Worm (Caenorhabditis elegans) whole organism, young adult: Measurements from ENCODE around the gene W09C2.10.

Source experiments
- B0261.1 ChIP-seq: sonication (generic microtip); optimal IDR thresholded peaks from 2 replicates; lab custom pipeline; 2016; ENCODE audit warnings: mild to moderate bottlenecking, missing genetic modification characterization, moderate library complexity, missing compliant biosample characterization
- B0336.3 ChIP-seq: fragments of 200-800 bp; sonication (Bioruptor generic); IDR thresholded peaks from 2 replicates; pipeline ENCODE4 v1.3.6; 2022; ENCODE audit warnings: missing genetic modification characterization, missing compliant biosample characterization
- D2030.7 ChIP-seq: fragments of 200-800 bp; sonication (Bioruptor generic); IDR thresholded peaks from 2 replicates; pipeline ENCODE4 v1.3.6; 2022; ENCODE audit warnings: missing genetic modification reagents, missing genetic modification characterization, missing compliant biosample characterization
- F10E7.11 ChIP-seq: sonication (generic microtip); optimal IDR thresholded peaks from 2 replicates; lab custom pipeline; 2017; ENCODE audit warnings: mild to moderate bottlenecking, missing genetic modification characterization, moderate library complexity, missing compliant biosample characterization
- F23B12.7 ChIP-seq: sonication (generic microtip); optimal IDR thresholded peaks from 2 replicates; lab custom pipeline; 2017; ENCODE audit warnings: missing genetic modification characterization, mild to moderate bottlenecking, missing compliant biosample characterization, antibody characterized with exemption, moderate library complexity; ENCODE audit not compliant: insufficient read depth
- F33H1.4 ChIP-seq: fragments of 200-800 bp; sonication (Bioruptor generic); IDR thresholded peaks from 2 replicates; pipeline ENCODE4 v1.3.6; 2022; ENCODE audit warnings: missing genetic modification reagents, missing genetic modification characterization, missing compliant biosample characterization
- F37B4.10 ChIP-seq: fragments of 200-800 bp; sonication (Bioruptor generic); IDR thresholded peaks from 2 replicates; pipeline ENCODE4 v1.3.6; 2022; ENCODE audit warnings: missing genetic modification characterization, missing compliant biosample characterization
- Y53G8AR.9 ChIP-seq: fragments of 200-800 bp; sonication (Bioruptor generic); conservative IDR thresholded peaks from 2 replicates; pipeline ENCODE4 v1.3.6; 2022; ENCODE audit warnings: missing genetic modification reagents, missing genetic modification characterization, missing compliant biosample characterization
- Y56A3A.18 ChIP-seq: fragments of 200-800 bp; sonication (Bioruptor generic); IDR thresholded peaks from 2 replicates; pipeline ENCODE4 v1.3.6; 2022; ENCODE audit warnings: missing genetic modification reagents, missing genetic modification characterization, missing compliant biosample characterization
- Y67H2A.10 ChIP-seq: fragments of 200-800 bp; sonication (Bioruptor generic); conservative IDR thresholded peaks from 2 replicates; pipeline ENCODE4 v1.3.6; 2022; ENCODE audit warnings: missing genetic modification reagents, missing genetic modification characterization, missing compliant biosample characterization
- Y95B8A.8 ChIP-seq: fragments of 200-800 bp; sonication (Bioruptor generic); IDR thresholded peaks from 2 replicates; pipeline ENCODE4 v1.3.6; 2022; ENCODE audit warnings: missing genetic modification reagents, missing genetic modification characterization, missing compliant biosample characterization
- ZK185.1 ChIP-seq: sonication (generic microtip); optimal IDR thresholded peaks from 2 replicates; lab custom pipeline; 2016; ENCODE audit warnings: mild to moderate bottlenecking, missing genetic modification characterization, missing compliant biosample characterization; ENCODE audit not compliant: poor library complexity, severe bottlenecking
- ccch-3 ChIP-seq: fragments of 200-800 bp; sonication (Bioruptor generic); optimal IDR thresholded peaks from 2 replicates; lab custom pipeline; 2018; ENCODE audit warnings: mild to moderate bottlenecking, missing genetic modification characterization, missing compliant biosample characterization
- ceh-27 ChIP-seq: fragments of 200-800 bp; sonication (Bioruptor generic); optimal IDR thresholded peaks from 2 replicates; lab custom pipeline; 2018; ENCODE audit warnings: mild to moderate bottlenecking, missing genetic modification characterization, moderate library complexity, missing compliant biosample characterization
- ceh-58 ChIP-seq: fragments of 200-800 bp; sonication (Bioruptor generic); IDR thresholded peaks from 2 replicates; pipeline ENCODE4 v1.3.6; 2022; ENCODE audit warnings: missing genetic modification characterization, missing compliant biosample characterization
- dpl-1 ChIP-seq: fragments of 150-350 bp; optimal IDR thresholded peaks from 2 replicates; lab custom pipeline; 2014; ENCODE audit warnings: missing biosample characterization, missing genetic modification reagents, missing genetic modification characterization
- efl-1 ChIP-seq: fragments of 150-350 bp; optimal IDR thresholded peaks from 2 replicates; lab custom pipeline; 2014; ENCODE audit warnings: missing biosample characterization, missing genetic modification reagents, missing genetic modification characterization
- egl-44 ChIP-seq: fragments of 200-800 bp; sonication (Bioruptor generic); IDR thresholded peaks from 2 replicates; pipeline ENCODE4 v1.3.6; 2022; ENCODE audit warnings: missing genetic modification reagents, missing genetic modification characterization, missing compliant biosample characterization
- fkh-3 ChIP-seq: sonication (generic microtip); optimal IDR thresholded peaks from 2 replicates; lab custom pipeline; 2016; ENCODE audit warnings: mild to moderate bottlenecking, missing genetic modification characterization, missing compliant biosample characterization
- hlh-26 ChIP-seq: fragments of 200-800 bp; sonication (Bioruptor generic); conservative IDR thresholded peaks from 2 replicates; pipeline ENCODE4 v1.3.6; 2022; ENCODE audit warnings: missing genetic modification reagents, missing genetic modification characterization, missing compliant biosample characterization
- hsf-1 ChIP-seq: fragments of 200-800 bp; sonication (Bioruptor generic); IDR thresholded peaks from 2 replicates; pipeline ENCODE4 v1.3.6; 2022; ENCODE audit warnings: missing genetic modification reagents, missing genetic modification characterization, missing compliant biosample characterization
- lsl-1 ChIP-seq: fragments of 200-800 bp; sonication (Bioruptor generic); optimal IDR thresholded peaks from 2 replicates; lab custom pipeline; 2018; ENCODE audit warnings: mild to moderate bottlenecking, missing genetic modification characterization, moderate library complexity, missing compliant biosample characterization
- madf-8 ChIP-seq: fragments of 200-800 bp; sonication (Bioruptor generic); conservative IDR thresholded peaks from 2 replicates; pipeline ENCODE4 v1.3.6; 2022; ENCODE audit warnings: missing genetic modification reagents, missing genetic modification characterization, missing compliant biosample characterization
- mcd-1 ChIP-seq: fragments of 200-800 bp; sonication (Bioruptor generic); IDR thresholded peaks from 2 replicates; pipeline ENCODE4 v1.3.6; 2022; ENCODE audit warnings: missing genetic modification reagents, missing genetic modification characterization, missing compliant biosample characterization
- mxl-1 ChIP-seq: sonication (generic microtip); optimal IDR thresholded peaks from 2 replicates; lab custom pipeline; 2016; ENCODE audit warnings: missing genetic modification characterization, missing compliant biosample characterization
- nfya-1 ChIP-seq: sonication (generic microtip); optimal IDR thresholded peaks from 2 replicates; lab custom pipeline; 2017; ENCODE audit warnings: antibody characterized with exemption, missing compliant biosample characterization, missing genetic modification characterization, borderline replicate concordance; ENCODE audit not compliant: insufficient read depth
- nfyb-1 ChIP-seq: fragments of 200-800 bp; sonication (Bioruptor generic); IDR thresholded peaks from 2 replicates; pipeline ENCODE4 v1.3.6; 2022; ENCODE audit warnings: missing genetic modification reagents, missing genetic modification characterization, missing compliant biosample characterization
- nhr-80 ChIP-seq: sonication (generic microtip); optimal IDR thresholded peaks from 2 replicates; lab custom pipeline; 2016; ENCODE audit warnings: missing genetic modification characterization, missing compliant biosample characterization
- pha-4 ChIP-seq: fragments of 150-350 bp; sonication (generic microtip); optimal IDR thresholded peaks from 2 replicates; lab custom pipeline; 2014; ENCODE audit warnings: missing biosample characterization, missing genetic modification reagents, missing genetic modification characterization
- sea-2 ChIP-seq: fragments of 200-800 bp; sonication (Bioruptor generic); IDR thresholded peaks from 2 replicates; pipeline ENCODE4 v1.3.6; 2022; ENCODE audit warnings: missing genetic modification characterization, missing compliant biosample characterization
- somi-1 ChIP-seq: fragments of 200-800 bp; sonication (Bioruptor generic); optimal IDR thresholded peaks from 2 replicates; lab custom pipeline; 2018; ENCODE audit warnings: mild to moderate bottlenecking, missing genetic modification characterization, missing compliant biosample characterization
- unc-130 ChIP-seq: sonication (generic microtip); optimal IDR thresholded peaks from 2 replicates; lab custom pipeline; 2016; ENCODE audit warnings: missing genetic modification reagents, missing genetic modification characterization, missing compliant biosample characterization
- unc-62 ChIP-seq: fragments of 150-350 bp; optimal IDR thresholded peaks from 2 replicates; lab custom pipeline; 2014; ENCODE audit warnings: missing biosample characterization, missing genetic modification reagents, missing genetic modification characterization
- zim-3 ChIP-seq: sonication (generic microtip); optimal IDR thresholded peaks from 2 replicates; lab custom pipeline; 2017; ENCODE audit warnings: mild to moderate bottlenecking, missing genetic modification characterization, moderate library complexity, missing compliant biosample characterization

The W09C2.10 gene

DNA sequence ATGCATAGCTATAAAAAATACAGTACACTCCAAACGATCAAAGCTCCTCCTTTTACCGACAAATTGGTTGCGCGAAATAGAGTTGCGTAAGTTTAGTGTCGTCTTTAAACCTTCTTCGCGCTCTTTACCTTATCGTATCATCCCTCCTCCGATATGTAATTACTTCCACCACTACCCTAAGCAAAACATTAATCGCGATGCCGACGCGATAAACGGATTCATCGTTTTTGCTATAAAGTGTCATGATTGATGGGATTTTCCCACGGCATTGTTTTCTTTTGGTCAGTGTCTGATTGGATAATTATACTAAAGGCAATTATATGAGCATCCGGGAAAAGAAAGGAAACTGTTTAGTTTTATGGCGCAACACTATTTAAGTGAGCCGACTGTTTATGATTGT, 6.0 kb downstream of the W09C2.10 start:
- TF ChIP-seq Y95B8A.8 (GFP tag; lab: Robert Waterston, UW) (no peak), B0261.1 (tag; lab: Kevin White, UChicago) (no peak), Y53G8AR.9 (GFP tag; lab: Robert Waterston, UW) (no peak), Y56A3A.18 (no peak), lsl-1 (GFP tag; lab: Kevin White, UChicago) (no peak), ZK185.1 (tag; lab: Kevin White, UChicago) (no peak), efl-1 (no peak), unc-130 (GFP tag; lab: Kevin White, UChicago) (no peak), madf-8 (GFP tag; lab: Robert Waterston, UW) (no peak), hlh-26 (GFP tag; lab: Robert Waterston, UW) (no peak), ceh-27 (GFP tag; lab: Kevin White, UChicago) (no peak), hsf-1 (no peak), D2030.7 (GFP tag; lab: Robert Waterston, UW) (no peak), F10E7.11 (tag; lab: Kevin White, UChicago) (no peak), pha-4 (tag; lab: Kevin White, UChicago) (no peak), nfya-1 (tag; lab: Kevin White, UChicago) (no peak), somi-1 (GFP tag; lab: Kevin White, UChicago) (no peak), B0336.3 (no peak), mxl-1 (tag; lab: Kevin White, UChicago) (no peak), sea-2 (GFP tag; lab: Robert Waterston, UW) (no peak)

DNA sequence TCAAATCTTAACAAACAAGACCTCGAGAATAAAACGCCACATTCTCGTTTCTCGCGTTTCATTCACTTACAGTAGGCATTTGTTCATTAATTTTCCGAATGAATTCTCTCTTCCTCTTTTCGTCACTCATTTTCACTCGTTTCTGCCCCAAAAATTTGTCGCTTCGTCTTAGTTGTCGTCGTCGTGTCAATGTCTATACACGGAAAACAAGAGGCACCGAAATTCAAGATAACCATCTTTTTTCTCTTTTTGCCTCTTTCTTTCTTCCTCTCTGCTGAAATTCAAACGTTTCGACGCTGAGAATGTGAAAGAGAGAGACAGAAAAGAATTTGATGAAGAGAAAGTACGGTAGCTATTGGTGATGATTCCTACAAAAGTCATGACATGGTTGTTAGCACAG, 6.9 kb downstream of the W09C2.10 start:
- TF ChIP-seq dpl-1 (GFP tag; lab: Kevin White, UChicago), result no peak
- no peak for TF ChIP-seq zim-3 (tag; lab: Kevin White, UChicago)
- no peak for TF ChIP-seq F37B4.10
- TF ChIP-seq hsf-1, result no peak
- no peak for TF ChIP-seq ceh-58 (GFP tag; lab: Robert Waterston, UW)
- no peak for TF ChIP-seq F23B12.7 (tag; lab: Kevin White, UChicago)
- no peak for TF ChIP-seq ccch-3 (GFP tag; lab: Kevin White, UChicago)
- TF ChIP-seq egl-44 (GFP tag; lab: Robert Waterston, UW), result no peak
- TF ChIP-seq sea-2 (GFP tag; lab: Robert Waterston, UW), result no peak
- no peak for TF ChIP-seq Y67H2A.10 (GFP tag; lab: Robert Waterston, UW)
- no peak for TF ChIP-seq fkh-3 (tag; lab: Kevin White, UChicago)

DNA sequence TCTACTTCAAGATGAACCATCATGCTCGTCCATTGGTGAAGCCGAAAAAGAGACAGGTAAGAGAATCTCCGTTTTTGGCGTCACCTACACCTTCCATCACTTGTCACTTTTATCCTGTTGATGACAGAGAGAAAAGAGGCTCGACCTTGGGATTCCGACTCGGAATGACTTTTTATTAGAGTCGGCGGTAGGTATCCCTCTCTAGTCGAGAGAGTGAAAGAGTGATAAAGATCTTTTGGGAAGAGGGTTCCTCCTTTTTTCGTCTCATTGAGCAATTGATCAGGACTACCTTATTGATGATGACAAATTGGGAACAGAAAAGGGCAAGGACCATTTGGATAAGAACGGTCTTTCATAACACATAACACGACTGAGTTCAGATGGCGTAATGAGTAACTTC, 7.5 kb downstream of the W09C2.10 start:
- TF ChIP-seq unc-62, result peak; percentile 53
- TF ChIP-seq mcd-1 (GFP tag; lab: Robert Waterston, UW), result no peak
- no peak for TF ChIP-seq F37B4.10
- no peak for TF ChIP-seq nhr-80 (tag; lab: Kevin White, UChicago)

DNA sequence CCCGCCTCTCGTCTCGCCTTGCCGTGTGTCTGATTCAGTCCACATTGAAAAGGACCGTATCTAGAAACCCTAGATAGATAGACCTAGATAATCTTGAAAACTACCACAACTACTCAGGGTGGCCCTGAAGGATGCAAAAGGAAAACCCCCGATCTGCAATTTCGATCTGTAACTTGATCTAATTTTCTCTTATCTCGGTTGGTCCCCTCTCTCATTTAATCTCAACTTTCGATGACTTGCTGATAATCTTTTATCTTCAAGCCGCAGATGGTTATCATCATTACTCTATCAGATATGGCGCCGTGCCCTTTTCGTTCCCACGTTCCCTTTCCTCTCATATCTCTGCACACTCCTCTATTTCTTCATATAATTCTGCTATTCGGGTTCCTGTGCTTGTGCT, 9.4 kb downstream of the W09C2.10 start:
- 0 out of 2 replicates have a peak, but pooled peaks have one; percentile 3 for TF ChIP-seq nfyb-1
- no peak for TF ChIP-seq hlh-26 (GFP tag; lab: Robert Waterston, UW)
- TF ChIP-seq F33H1.4 (GFP tag; lab: Robert Waterston, UW), result no peak
